Worm (Caenorhabditis elegans) whole organism, L1 larva: ENCODE measurements around the gene wago-5.

ENCODE experiments used
- ceh-82 ChIP-seq, 3 experiments: fragments of 150-350 bp in 1 of 3; sonication (generic microtip) in 2 of 3; optimal IDR thresholded peaks; 2 replicates each; lab custom pipeline; 2014 to 2017; ENCODE audit warnings: missing biosample characterization in 3 of 3, missing genetic modification characterization in 3 of 3
- efl-1 ChIP-seq, 4 experiments: fragments of 150-350 bp; optimal IDR thresholded peaks in 3 of 4; peaks in 1 of 4; 1 replicate in 1 of 4; 2 replicates in 3 of 4; lab custom pipeline; 2014; ENCODE audit warnings: missing biosample characterization in 2 of 4, missing genetic modification characterization in 2 of 4, missing genetic modification reagents in 2 of 4
- efl-3 ChIP-seq: fragments of 200-800 bp; sonication (Bioruptor generic); optimal IDR thresholded peaks from 2 replicates; lab custom pipeline; 2018; ENCODE audit warnings: mild to moderate bottlenecking, missing genetic modification characterization, missing compliant biosample characterization
- elt-3 ChIP-seq, 6 experiments: fragments of 150-350 bp in 1 of 6; sonication (generic microtip); optimal IDR thresholded peaks; 2 replicates each; lab custom pipeline; 2017 to 2018; ENCODE audit warnings: missing biosample characterization in 6 of 6, missing genetic modification characterization in 6 of 6, inconsistent platforms in 1 of 6
- jun-1 ChIP-seq: fragments of 150-350 bp; optimal IDR thresholded peaks from 2 replicates; lab custom pipeline; 2014; ENCODE audit warnings: missing biosample characterization, missing genetic modification reagents, missing genetic modification characterization
- nhr-85 ChIP-seq: sonication (generic microtip); peaks from one replicate; lab custom pipeline; 2016; ENCODE audit warnings: missing genetic modification characterization, inconsistent platforms, missing compliant biosample characterization
- unc-130 ChIP-seq: fragments of 150-350 bp; optimal IDR thresholded peaks from 2 replicates; lab custom pipeline; 2017; ENCODE audit warnings: missing biosample characterization, missing genetic modification characterization, inconsistent platforms
- unc-62 ChIP-seq: fragments of 150-350 bp; optimal IDR thresholded peaks from 2 replicates; lab custom pipeline; 2014; ENCODE audit warnings: missing biosample characterization, missing genetic modification reagents, missing genetic modification characterization
- ztf-11 ChIP-seq, 2 experiments: sonication (generic microtip); optimal IDR thresholded peaks; 2 replicates each; lab custom pipeline; 2016 to 2017; ENCODE audit warnings: missing genetic modification characterization in 2 of 2, missing biosample characterization in 1 of 2, missing compliant biosample characterization in 1 of 2

DNA sequence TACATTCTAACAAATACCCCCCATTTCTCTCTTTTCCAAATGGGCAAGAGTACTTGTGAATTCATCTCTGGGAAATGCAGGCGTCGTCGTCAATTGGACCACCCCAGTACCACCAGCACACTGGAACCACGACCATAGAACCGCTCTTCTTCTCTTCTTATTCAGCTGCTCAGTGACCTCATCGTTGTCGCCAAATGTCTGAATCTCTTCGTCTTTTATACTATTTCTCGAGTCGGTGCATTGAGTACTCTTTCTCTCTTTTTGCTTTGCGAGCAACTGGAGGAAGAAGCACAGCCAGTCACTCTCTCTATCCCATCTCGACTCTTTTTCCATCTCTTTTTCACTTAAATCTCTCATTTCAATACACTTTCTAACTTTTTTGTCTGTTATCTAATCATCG lies 35.4 kb downstream of the wago-5 start:
- TF ChIP-seq unc-62 (GFP tag; lab: Kevin White, UChicago) = no peak
- no peak for TF ChIP-seq nhr-85 (tag; lab: Kevin White, UChicago)
- TF ChIP-seq jun-1 (tag; lab: Kevin White, UChicago) = no peak
- TF ChIP-seq unc-130 (tag; lab: Kevin White, UChicago) = no peak
- TF ChIP-seq ceh-82 (tag; optimal IDR thresholded peaks at IDR 0.05; lab: Kevin White, UChicago) = peak in 2 of 3 experiments; percentile 22 to 55
- TF ChIP-seq efl-1 (optimal IDR thresholded peaks at IDR 0.05; lab: Kevin White, UChicago) = peak; percentile 10 to 44
- TF ChIP-seq efl-1 (GFP tag; optimal IDR thresholded peaks at IDR 0.05 in 1 of 2; lab: Kevin White, UChicago) = no peak
- TF ChIP-seq efl-3 (GFP tag; lab: Kevin White, UChicago) = no peak
- TF ChIP-seq ztf-11 (tag; optimal IDR thresholded peaks at IDR 0.05; lab: Kevin White, UChicago) = no peak
- TF ChIP-seq elt-3 (tag; optimal IDR thresholded peaks at IDR 0.05; lab: Kevin White, UChicago) = no peak
